Fruit fly (Drosophila melanogaster) whole organism, embryonic: ENCODE data around the gene Rab9Db.

Experiments used
- B-H1 ChIP-seq: fragments of 200-800 bp; sonication (Bioruptor generic); IDR thresholded peaks from 3 replicates; pipeline ENCODE4 v1.3.6; 2022; ENCODE audit warnings: missing biosample characterization, missing genetic modification characterization
- BEAF-32 ChIP-seq: fragments of 200-800 bp; sonication (Bioruptor generic); optimal IDR thresholded peaks from 3 replicates; lab custom pipeline; 2017; ENCODE audit warnings: missing biosample characterization, missing genetic modification characterization, mild to moderate bottlenecking, moderate library complexity, missing genetic modification reagents
- BtbVII ChIP-seq: fragments of 200-800 bp; sonication (Bioruptor generic); optimal IDR thresholded peaks from 3 replicates; lab custom pipeline; 2017; ENCODE audit warnings: missing biosample characterization, mild to moderate bottlenecking, missing genetic modification characterization
- CG10959 ChIP-seq: fragments of 200-800 bp; sonication (Bioruptor generic); IDR thresholded peaks from 2 replicates; pipeline ENCODE4 v1.3.6; 2022; ENCODE audit warnings: missing biosample characterization, missing genetic modification characterization
- CG12155 ChIP-seq: fragments of 200-800 bp; sonication (Bioruptor generic); optimal IDR thresholded peaks from 3 replicates; lab custom pipeline; 2016; ENCODE audit warnings: missing biosample characterization, missing genetic modification characterization
- CG12391 ChIP-seq: fragments of 200-800 bp; sonication (Bioruptor generic); optimal IDR thresholded peaks from 3 replicates; lab custom pipeline; 2018; ENCODE audit warnings: missing biosample characterization, mild to moderate bottlenecking, missing genetic modification characterization, moderate library complexity
- CG13287 ChIP-seq: fragments of 200-800 bp; sonication (Bioruptor generic); IDR thresholded peaks from 2 replicates; pipeline ENCODE4 v1.3.6; 2022; ENCODE audit warnings: missing biosample characterization, missing genetic modification characterization; ENCODE audit not compliant: partially characterized antibody
- CG13424 ChIP-seq: fragments of 200-800 bp; sonication (Bioruptor generic); optimal IDR thresholded peaks from 2 replicates; lab custom pipeline; 2019; ENCODE audit warnings: missing biosample characterization, mild to moderate bottlenecking, missing genetic modification characterization, moderate library complexity
- CG14050 ChIP-seq: fragments of 200-800 bp; sonication (Bioruptor generic); IDR thresholded peaks from 3 replicates; pipeline ENCODE4 v1.3.6; 2022; ENCODE audit warnings: missing biosample characterization, missing genetic modification characterization
- CG1602 ChIP-seq: fragments of 200-800 bp; sonication (Bioruptor generic); optimal IDR thresholded peaks from 3 replicates; lab custom pipeline; 2016; ENCODE audit warnings: missing biosample characterization, missing genetic modification characterization
- CG1603 ChIP-seq: fragments of 200-800 bp; sonication (Bioruptor generic); optimal IDR thresholded peaks from 2 replicates; lab custom pipeline; 2019; ENCODE audit warnings: missing biosample characterization, mild to moderate bottlenecking, missing genetic modification characterization, moderate library complexity
- CG17328 ChIP-seq: fragments of 200-800 bp; sonication (Bioruptor generic); IDR thresholded peaks from 2 replicates; pipeline ENCODE4 v1.3.6; 2022; ENCODE audit warnings: missing biosample characterization, missing genetic modification characterization
- CG17361 ChIP-seq: fragments of 200-800 bp; sonication (Bioruptor generic); IDR thresholded peaks from 3 replicates; pipeline ENCODE4 v1.3.6; 2022; ENCODE audit warnings: missing biosample characterization, missing genetic modification characterization
- CG4328 ChIP-seq: fragments of 200-800 bp; sonication (Bioruptor generic); optimal IDR thresholded peaks from 3 replicates; lab custom pipeline; 2017; ENCODE audit warnings: missing biosample characterization, missing genetic modification reagents, missing genetic modification characterization
- CG4730 ChIP-seq: fragments of 200-800 bp; sonication (Bioruptor generic); IDR thresholded peaks from 2 replicates; pipeline ENCODE4 v1.3.6; 2022; ENCODE audit warnings: missing biosample characterization, missing genetic modification characterization
- CG4854 ChIP-seq: fragments of 200-800 bp; sonication (Bioruptor generic); optimal IDR thresholded peaks from 2 replicates; lab custom pipeline; 2016; ENCODE audit warnings: missing biosample characterization, missing genetic modification characterization, inconsistent platforms
- CG6175 ChIP-seq: fragments of 200-800 bp; sonication (Bioruptor generic); IDR thresholded peaks from 3 replicates; pipeline ENCODE4 v1.3.6; 2022; ENCODE audit warnings: missing biosample characterization, missing genetic modification characterization
- CG8089 ChIP-seq: fragments of 200-800 bp; sonication (Bioruptor generic); optimal IDR thresholded peaks from 3 replicates; lab custom pipeline; 2016; ENCODE audit warnings: missing biosample characterization, missing genetic modification characterization
- CG8924 ChIP-seq: fragments of 200-800 bp; optimal IDR thresholded peaks from 3 replicates; lab custom pipeline; 2019; ENCODE audit warnings: missing biosample characterization, mild to moderate bottlenecking, missing genetic modification characterization, moderate library complexity
- CkIIα-i1 ChIP-seq: fragments of 200-800 bp; sonication (Bioruptor generic); IDR thresholded peaks from 2 replicates; pipeline ENCODE4 v1.3.6; 2022; ENCODE audit warnings: missing biosample characterization, missing genetic modification characterization
- Dbx ChIP-seq: fragments of 200-800 bp; sonication (Bioruptor generic); IDR thresholded peaks from 3 replicates; pipeline ENCODE4 v1.3.6; 2022; ENCODE audit warnings: missing biosample characterization, missing genetic modification characterization
- Dref ChIP-seq: fragments of 200-800 bp; sonication (Bioruptor generic); IDR thresholded peaks from 2 replicates; pipeline ENCODE4 v1.3.6; 2022; ENCODE audit warnings: missing biosample characterization, missing genetic modification characterization
- Eip74EF ChIP-seq, 2 experiments: fragments of 200-800 bp in 1 of 2; fragments of >200 bp in 1 of 2; sonication (Bioruptor generic) in 1 of 2; optimal IDR thresholded peaks; 2 replicates each; lab custom pipeline; 2017 to 2019; ENCODE audit warnings: missing biosample characterization in 2 of 2, missing genetic modification characterization in 2 of 2, mild to moderate bottlenecking in 1 of 2, moderate library complexity in 1 of 2
- H15 ChIP-seq: fragments of 200-800 bp; sonication (Bioruptor generic); IDR thresholded peaks from 3 replicates; pipeline ENCODE4 v1.3.6; 2022; ENCODE audit warnings: missing biosample characterization, missing genetic modification characterization
- HLH3B ChIP-seq: fragments of 200-800 bp; sonication (Bioruptor generic); IDR thresholded peaks from 2 replicates; pipeline ENCODE4 v1.3.6; 2022; ENCODE audit warnings: missing biosample characterization, missing genetic modification characterization
- Hr39 ChIP-seq: fragments of >200 bp; optimal IDR thresholded peaks from 2 replicates; lab custom pipeline; 2017
- MESR4 ChIP-seq: fragments of 200-800 bp; sonication (Bioruptor generic); optimal IDR thresholded peaks from 2 replicates; lab custom pipeline; 2018; ENCODE audit warnings: missing biosample characterization, mild to moderate bottlenecking, missing genetic modification characterization, moderate library complexity
- Mrtf ChIP-seq: fragments of 200-800 bp; sonication (Bioruptor generic); IDR thresholded peaks from 3 replicates; pipeline ENCODE4 v1.3.6; 2022; ENCODE audit warnings: missing biosample characterization, missing genetic modification characterization
- Trl ChIP-seq, 3 experiments: fragments of >200 bp in 2 of 3; fragments of 200-800 bp in 1 of 3; sonication (Bioruptor generic) in 1 of 3; optimal IDR thresholded peaks; 2 replicates in 1 of 3; 3 replicates in 2 of 3; lab custom pipeline; 2016 to 2017; ENCODE audit warnings: missing biosample characterization in 1 of 3, missing genetic modification characterization in 1 of 3
- bcd ChIP-seq: fragments of 200-800 bp; sonication (Bioruptor generic); optimal IDR thresholded peaks from 2 replicates; lab custom pipeline; 2017; ENCODE audit warnings: missing biosample characterization, mild to moderate bottlenecking, missing genetic modification characterization
- crol ChIP-seq: fragments of 200-800 bp; sonication (Bioruptor generic); IDR thresholded peaks from 2 replicates; pipeline ENCODE4 v1.3.6; 2022; ENCODE audit warnings: missing biosample characterization, missing genetic modification characterization
- dimm ChIP-seq: fragments of 200-800 bp; sonication (Bioruptor generic); IDR thresholded peaks from 2 replicates; pipeline ENCODE4 v1.3.6; 2022; ENCODE audit warnings: missing biosample characterization, missing genetic modification characterization
- dmrt11E ChIP-seq: fragments of 200-800 bp; sonication (Bioruptor generic); optimal IDR thresholded peaks from 3 replicates; lab custom pipeline; 2018; ENCODE audit warnings: missing biosample characterization, mild to moderate bottlenecking, missing genetic modification characterization, moderate library complexity
- exex ChIP-seq: fragments of 200-800 bp; sonication (Bioruptor generic); optimal IDR thresholded peaks from 4 replicates; lab custom pipeline; 2018; ENCODE audit warnings: missing biosample characterization, mild to moderate bottlenecking, missing genetic modification characterization, moderate library complexity
- gcm2 ChIP-seq: fragments of 200-800 bp; sonication (Bioruptor generic); optimal IDR thresholded peaks from 2 replicates; lab custom pipeline; 2016; ENCODE audit warnings: missing biosample characterization, missing genetic modification characterization
- gfzf ChIP-seq: fragments of 200-800 bp; sonication (Bioruptor generic); optimal IDR thresholded peaks from 2 replicates; lab custom pipeline; 2016; ENCODE audit warnings: missing biosample characterization, mild to moderate bottlenecking, missing genetic modification characterization, moderate library complexity
- ham ChIP-seq: fragments of 200-800 bp; sonication (Bioruptor generic); IDR thresholded peaks from 2 replicates; pipeline ENCODE4 v1.3.6; 2022; ENCODE audit warnings: missing biosample characterization, missing genetic modification characterization
- hbn ChIP-seq: fragments of 200-800 bp; sonication (Bioruptor generic); IDR thresholded peaks from 2 replicates; pipeline ENCODE4 v1.3.6; 2022; ENCODE audit warnings: missing biosample characterization, missing genetic modification characterization; ENCODE audit not compliant: partially characterized antibody
- jigr1 ChIP-seq: fragments of 200-800 bp; sonication (Bioruptor generic); IDR thresholded peaks from 3 replicates; pipeline ENCODE4 v1.3.6; 2022; ENCODE audit warnings: missing biosample characterization, missing genetic modification characterization
- knrl ChIP-seq: fragments of 200-800 bp; sonication (Bioruptor generic); IDR thresholded peaks from 3 replicates; pipeline ENCODE4 v1.3.6; 2022; ENCODE audit warnings: missing biosample characterization, missing genetic modification characterization; ENCODE audit not compliant: partially characterized antibody
- nom ChIP-seq: fragments of 200-800 bp; sonication (Bioruptor generic); optimal IDR thresholded peaks from 2 replicates; lab custom pipeline; 2017; ENCODE audit warnings: missing biosample characterization, missing genetic modification characterization, mild to moderate bottlenecking, moderate library complexity, missing genetic modification reagents
- otp ChIP-seq: fragments of 200-800 bp; sonication (Bioruptor generic); IDR thresholded peaks from 3 replicates; pipeline ENCODE4, ENCODE4 v1.3.6; 2022; ENCODE audit warnings: missing biosample characterization, missing genetic modification characterization
- pnt ChIP-seq: fragments of 200-800 bp; sonication (Bioruptor generic); optimal IDR thresholded peaks from 3 replicates; lab custom pipeline; 2016; ENCODE audit warnings: missing biosample characterization, missing genetic modification characterization
- slbo ChIP-seq: fragments of 200-800 bp; sonication (Bioruptor generic); IDR thresholded peaks from 2 replicates; pipeline ENCODE4 v1.3.6; 2022; ENCODE audit warnings: missing biosample characterization, missing genetic modification characterization
- so ChIP-seq: fragments of 200-800 bp; sonication (Bioruptor generic); IDR thresholded peaks from 3 replicates; pipeline ENCODE4 v1.3.6; 2022; ENCODE audit warnings: missing biosample characterization, missing genetic modification characterization
- stc ChIP-seq: fragments of 200-800 bp; sonication (Bioruptor generic); IDR thresholded peaks from 2 replicates; pipeline ENCODE4 v1.3.6; 2022; ENCODE audit warnings: missing biosample characterization, missing genetic modification characterization
- tio ChIP-seq: fragments of 200-800 bp; sonication (Bioruptor generic); optimal IDR thresholded peaks from 2 replicates; lab custom pipeline; 2017; ENCODE audit warnings: missing biosample characterization, missing genetic modification characterization, inconsistent platforms
- twi ChIP-seq: fragments of 200-800 bp; optimal IDR thresholded peaks from 2 replicates; lab custom pipeline; 2019; ENCODE audit warnings: missing biosample characterization, mild to moderate bottlenecking, missing genetic modification characterization, moderate library complexity
- yki ChIP-seq: fragments of >200 bp; optimal IDR thresholded peaks from 3 replicates; lab custom pipeline; 2018
- zf30C ChIP-seq: fragments of 200-800 bp; sonication (Bioruptor generic); optimal IDR thresholded peaks from 3 replicates; lab custom pipeline; 2018; ENCODE audit warnings: missing biosample characterization, mild to moderate bottlenecking, missing genetic modification characterization

The Rab9Db gene

DNA sequence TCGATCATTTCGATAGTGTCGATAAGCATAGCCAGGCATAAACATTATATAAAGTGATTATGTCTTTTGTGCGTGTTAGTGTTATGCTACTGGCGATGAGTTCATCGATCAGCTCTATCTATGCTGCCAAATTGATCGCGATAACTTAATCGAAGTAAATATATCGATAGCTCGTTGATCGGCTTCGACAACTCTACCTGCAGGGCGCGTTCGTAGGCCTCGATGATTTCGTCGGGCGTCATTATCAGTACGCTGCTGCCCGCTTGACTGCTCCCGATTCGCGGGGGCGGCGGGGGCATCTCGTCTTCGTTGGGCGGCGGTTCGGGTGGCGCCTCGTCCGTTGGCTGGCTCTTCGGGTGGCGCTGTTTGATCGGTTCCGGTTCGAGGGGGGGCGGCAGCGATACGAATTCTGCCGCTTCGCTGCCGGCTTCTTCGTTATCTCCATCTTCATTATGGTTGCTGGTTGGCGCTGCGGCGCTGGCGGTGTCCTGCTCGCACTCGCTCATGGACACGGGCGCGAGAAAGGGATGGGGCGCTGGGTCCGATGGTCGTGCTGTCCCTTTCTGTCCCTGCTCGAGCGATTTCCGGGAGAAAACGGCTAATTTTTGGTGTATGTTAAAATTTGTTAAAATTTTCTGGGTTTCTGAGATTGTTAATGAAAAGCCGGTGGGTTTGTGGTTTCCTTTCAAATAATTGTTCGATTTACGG, 20.8 kb downstream of the Rab9Db start, which contains the start of gene CG1628 (continued):
- TF ChIP-seq dimm (GFP tag; lab: Robert Waterston, UW) = no peak
- no peak for TF ChIP-seq CG8089 (GFP tag; lab: Kevin White, UChicago)
- peak; percentile 100 for TF ChIP-seq CG6175 (GFP tag; lab: Robert Waterston, UW)
- no peak for TF ChIP-seq B-H1
- TF ChIP-seq CG13424 (tag; lab: Kevin White, UChicago) = no peak
- TF ChIP-seq hbn = no peak
- TF ChIP-seq CG12391 (tag; lab: Kevin White, UChicago) = no peak
- no peak for TF ChIP-seq CG4730
- TF ChIP-seq CG13287 = peak; percentile 61
- TF ChIP-seq dmrt11E (tag; lab: Kevin White, UChicago) = no peak
- TF ChIP-seq crol = peak; percentile 97
- no peak for TF ChIP-seq CG8924 (tag; lab: Kevin White, UChicago)
- TF ChIP-seq Dbx = peak; percentile 58; the same call in 2 of the 3 replicates
- no peak for TF ChIP-seq CG12155 (GFP tag; lab: Kevin White, UChicago)
- TF ChIP-seq Hr39 (lab: Kevin White, UChicago) = no peak
- TF ChIP-seq pnt = no peak
- no peak for TF ChIP-seq zf30C
- no peak; the same call in 2 of the 3 replicates for TF ChIP-seq knrl (GFP tag; lab: Robert Waterston, UW)
- TF ChIP-seq Eip74EF (GFP tag; optimal IDR thresholded peaks at IDR 0.05; lab: Kevin White, UChicago) = peak in 1 of 2 experiments; percentile 89
- no peak; the same call in none of the 2 replicates for TF ChIP-seq slbo (GFP tag; lab: Robert Waterston, UW)
- no peak for TF ChIP-seq CkIIα-i1 (GFP tag; lab: Robert Waterston, UW)
- TF ChIP-seq CG10959 (GFP tag; lab: Robert Waterston, UW) = no peak; the same call in 1 of the 2 replicates
- TF ChIP-seq stc = peak; percentile 41; the same call in 1 of the 2 replicates
- no peak for TF ChIP-seq H15 (GFP tag; lab: Robert Waterston, UW)
- no peak for TF ChIP-seq CG4328 (GFP tag; lab: Kevin White, UChicago)
- no peak for TF ChIP-seq MESR4 (GFP tag; lab: Kevin White, UChicago)
- no peak for TF ChIP-seq ham (GFP tag; lab: Robert Waterston, UW)
- TF ChIP-seq yki (lab: Kevin White, UChicago) = no peak
- peak; percentile 46 for TF ChIP-seq bcd (GFP tag; lab: Kevin White, UChicago)
- TF ChIP-seq CG14050 = no peak
- no peak for TF ChIP-seq twi (tag; lab: Kevin White, UChicago)
- 0 out of 2 replicates have a peak, but pooled peaks have one; percentile 29 for TF ChIP-seq CG17328 (GFP tag; lab: Robert Waterston, UW)
- TF ChIP-seq Trl (optimal IDR thresholded peaks at IDR 0.05; lab: Kevin White, UChicago) = no peak
- no peak for TF ChIP-seq Trl (GFP tag; optimal IDR thresholded peaks at IDR 0.05; lab: Kevin White, UChicago)
- TF ChIP-seq exex (tag; lab: Kevin White, UChicago) = no peak
- TF ChIP-seq so (GFP tag; lab: Robert Waterston, UW) = 0 out of 3 replicates have a peak, but pooled peaks have one; percentile 45
- no peak for TF ChIP-seq CG1602 (GFP tag; lab: Kevin White, UChicago)
- no peak for TF ChIP-seq BtbVII (GFP tag; lab: Kevin White, UChicago)
- TF ChIP-seq Mrtf (GFP tag; lab: Robert Waterston, UW) = no peak
- TF ChIP-seq gcm2 = no peak
- TF ChIP-seq jigr1 (GFP tag; lab: Robert Waterston, UW) = no peak
- TF ChIP-seq CG17361 (GFP tag; lab: Robert Waterston, UW) = peak; percentile 47; the same call in 2 of the 3 replicates
- TF ChIP-seq BEAF-32 (GFP tag; lab: Kevin White, UChicago) = peak; percentile 62
- TF ChIP-seq tio (GFP tag; lab: Kevin White, UChicago) = no peak
- TF ChIP-seq gfzf (GFP tag; lab: Kevin White, UChicago) = no peak
- TF ChIP-seq Dref (GFP tag; lab: Robert Waterston, UW) = peak; percentile 62
- no peak for TF ChIP-seq nom
- 0 out of 2 replicates have a peak, but pooled peaks have one; percentile 42 for TF ChIP-seq HLH3B (GFP tag; lab: Robert Waterston, UW)
- no peak for TF ChIP-seq CG1603 (tag; lab: Kevin White, UChicago)
- TF ChIP-seq otp = 0 out of 3 replicates have a peak, but pooled peaks have one; percentile 13
- TF ChIP-seq CG4854 = no peak
